Fruit fly (Drosophila melanogaster) whole organism, pupa: ENCODE results near the gene MFS9.

Source experiments
- CG12605 ChIP-seq: fragments of 200-800 bp; sonication (Bioruptor generic); IDR thresholded peaks from 2 replicates; pipeline ENCODE4 v1.3.6; 2022; ENCODE audit warnings: missing biosample characterization, missing genetic modification characterization
- CG13204 ChIP-seq: fragments of 200-800 bp; sonication (Bioruptor generic); optimal IDR thresholded peaks from 2 replicates; lab custom pipeline; 2018; ENCODE audit warnings: missing biosample characterization, mild to moderate bottlenecking, missing genetic modification characterization, moderate library complexity
- Ets98B ChIP-seq: fragments of 200-800 bp; sonication (Bioruptor generic); IDR thresholded peaks from 2 replicates; pipeline ENCODE4 v1.3.6; 2022; ENCODE audit warnings: missing biosample characterization, missing genetic modification characterization
- fd96Ca ChIP-seq: fragments of 200-800 bp; sonication (Bioruptor generic); IDR thresholded peaks from 3 replicates; pipeline ENCODE4 v1.3.6; 2022; ENCODE audit warnings: missing biosample characterization, missing genetic modification characterization
- rn ChIP-seq: fragments of 200-800 bp; sonication (Bioruptor generic); IDR thresholded peaks from 2 replicates; pipeline ENCODE4 v1.3.6; 2022; ENCODE audit warnings: missing biosample characterization, missing genetic modification characterization

- TF ChIP-seq rn (GFP tag; lab: Robert Waterston, UW), result no peak
- no peak for TF ChIP-seq CG12605 (GFP tag; lab: Robert Waterston, UW)
- TF ChIP-seq CG13204 (GFP tag; lab: Kevin White, UChicago), result no peak
- TF ChIP-seq fd96Ca (GFP tag; lab: Robert Waterston, UW), result no peak
- no peak for TF ChIP-seq Ets98B (GFP tag; lab: Robert Waterston, UW)
Measured at dm6 chr3R:20544952-20545351, 32.7 kb upstream of the MFS9 start.
